Fruit fly (Drosophila melanogaster) whole organism, pupa: ENCODE measurements around the gene CG34303.

Source experiments
- CG10348 ChIP-seq: fragments of 200-800 bp; sonication (Bioruptor generic); IDR thresholded peaks from 2 replicates; pipeline ENCODE4 v1.3.6; 2022; ENCODE audit warnings: missing biosample characterization, missing genetic modification characterization
- CG12605 ChIP-seq: fragments of 200-800 bp; sonication (Bioruptor generic); IDR thresholded peaks from 2 replicates; pipeline ENCODE4 v1.3.6; 2022; ENCODE audit warnings: missing biosample characterization, missing genetic modification characterization
- CG13204 ChIP-seq: fragments of 200-800 bp; sonication (Bioruptor generic); optimal IDR thresholded peaks from 2 replicates; lab custom pipeline; 2018; ENCODE audit warnings: missing biosample characterization, mild to moderate bottlenecking, missing genetic modification characterization, moderate library complexity
- CG14655 ChIP-seq: fragments of 200-800 bp; sonication (Bioruptor generic); optimal IDR thresholded peaks from 3 replicates; lab custom pipeline; 2017; ENCODE audit warnings: mild to moderate bottlenecking, missing biosample characterization, missing genetic modification reagents, missing genetic modification characterization
- CG15710 ChIP-seq: fragments of 200-800 bp; sonication (Bioruptor generic); optimal IDR thresholded peaks from 2 replicates; lab custom pipeline; 2018; ENCODE audit warnings: missing biosample characterization, mild to moderate bottlenecking, missing genetic modification characterization, moderate library complexity
- CG17806 ChIP-seq: fragments of 200-800 bp; sonication (Bioruptor generic); optimal IDR thresholded peaks from 2 replicates; lab custom pipeline; 2018; ENCODE audit warnings: missing biosample characterization, mild to moderate bottlenecking, missing genetic modification characterization, moderate library complexity
- CG32121 ChIP-seq: fragments of 200-800 bp; sonication (Bioruptor generic); IDR thresholded peaks from 2 replicates; pipeline ENCODE4 v1.3.6; 2022; ENCODE audit warnings: missing biosample characterization, missing genetic modification characterization
- CG34367 ChIP-seq: fragments of 200-800 bp; sonication (Bioruptor generic); optimal IDR thresholded peaks from 2 replicates; lab custom pipeline; 2018; ENCODE audit warnings: missing biosample characterization, mild to moderate bottlenecking, missing genetic modification characterization
- CG4496 ChIP-seq: fragments of 200-800 bp; sonication (Bioruptor generic); IDR thresholded peaks from 3 replicates; pipeline ENCODE4 v1.3.6; 2022; ENCODE audit warnings: missing biosample characterization, missing genetic modification characterization
- CG8159 ChIP-seq: fragments of 200-800 bp; sonication (Bioruptor generic); optimal IDR thresholded peaks from 3 replicates; lab custom pipeline; 2018; ENCODE audit warnings: missing biosample characterization, mild to moderate bottlenecking, missing genetic modification characterization, moderate library complexity
- CG8301 ChIP-seq: fragments of 200-800 bp; sonication (Bioruptor generic); optimal IDR thresholded peaks from 2 replicates; lab custom pipeline; 2018; ENCODE audit warnings: missing biosample characterization, mild to moderate bottlenecking, missing genetic modification characterization
- CG9948 ChIP-seq: fragments of 200-800 bp; sonication (Bioruptor generic); optimal IDR thresholded peaks from 2 replicates; lab custom pipeline; 2018; ENCODE audit warnings: missing biosample characterization, mild to moderate bottlenecking, missing genetic modification characterization, moderate library complexity
- D1 ChIP-seq: fragments of 200-800 bp; sonication (Bioruptor generic); optimal IDR thresholded peaks from 2 replicates; lab custom pipeline; 2018; ENCODE audit warnings: missing biosample characterization, mild to moderate bottlenecking, missing genetic modification characterization, moderate library complexity
- EcR ChIP-seq: fragments of 200-800 bp; sonication (Bioruptor generic); optimal IDR thresholded peaks from 3 replicates; lab custom pipeline; 2019; ENCODE audit warnings: missing biosample characterization, missing genetic modification characterization, mild to moderate bottlenecking, moderate library complexity, missing genetic modification reagents
- Ets98B ChIP-seq: fragments of 200-800 bp; sonication (Bioruptor generic); IDR thresholded peaks from 2 replicates; pipeline ENCODE4 v1.3.6; 2022; ENCODE audit warnings: missing biosample characterization, missing genetic modification characterization
- Pif1A ChIP-seq: fragments of 200-800 bp; sonication (Bioruptor generic); optimal IDR thresholded peaks from 3 replicates; lab custom pipeline; 2016; ENCODE audit warnings: missing biosample characterization, missing genetic modification characterization
- Pif1B ChIP-seq: fragments of 200-800 bp; sonication (Bioruptor generic); optimal IDR thresholded peaks from 3 replicates; lab custom pipeline; 2016; ENCODE audit warnings: missing biosample characterization, missing genetic modification characterization
- Snoo ChIP-seq: fragments of 200-800 bp; sonication (Bioruptor generic); optimal IDR thresholded peaks from 3 replicates; lab custom pipeline; 2017; ENCODE audit warnings: missing biosample characterization, mild to moderate bottlenecking, missing genetic modification characterization, inconsistent platforms
- fd96Ca ChIP-seq: fragments of 200-800 bp; sonication (Bioruptor generic); IDR thresholded peaks from 3 replicates; pipeline ENCODE4 v1.3.6; 2022; ENCODE audit warnings: missing biosample characterization, missing genetic modification characterization
- gl ChIP-seq: fragments of 200-800 bp; sonication (Bioruptor generic); optimal IDR thresholded peaks from 2 replicates; lab custom pipeline; 2018; ENCODE audit warnings: missing biosample characterization, mild to moderate bottlenecking, missing genetic modification characterization
- rn ChIP-seq: fragments of 200-800 bp; sonication (Bioruptor generic); IDR thresholded peaks from 2 replicates; pipeline ENCODE4 v1.3.6; 2022; ENCODE audit warnings: missing biosample characterization, missing genetic modification characterization

CG34303 gene

DNA sequence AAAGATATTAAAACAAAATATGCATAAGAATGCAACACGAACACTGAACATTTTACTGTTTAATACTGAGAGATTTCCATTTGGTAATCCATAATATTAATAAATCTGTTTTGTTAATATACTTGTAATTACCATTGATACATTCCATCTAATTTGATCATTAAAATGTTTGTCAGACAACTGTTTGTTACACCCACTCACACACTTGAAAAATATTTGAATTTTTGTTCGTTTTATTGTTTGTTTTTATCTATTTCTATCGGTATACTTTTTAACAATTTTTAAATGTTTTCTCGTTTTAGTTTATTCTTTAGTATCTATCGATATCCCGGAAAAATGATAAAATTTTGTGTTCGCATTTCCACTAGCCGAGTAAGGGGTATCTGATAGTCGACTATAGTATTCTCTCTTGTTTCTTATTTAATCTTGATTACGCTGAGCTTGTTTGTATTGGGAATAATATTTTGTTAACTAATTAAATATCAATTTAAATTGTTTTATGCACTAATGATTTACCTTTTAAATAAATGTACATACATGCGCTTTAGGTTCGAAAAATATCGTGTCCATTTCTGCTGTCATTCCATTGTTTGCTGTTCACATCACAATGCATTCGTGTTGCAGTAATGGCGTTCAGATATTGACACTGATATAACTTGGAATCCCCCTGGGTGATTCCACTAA, at the start of gene CG34303:
Gene CG34303 (minus strand): TSS at position 51 of the 684 bp plus-strand sequence.
- TF ChIP-seq Snoo (tag; lab: Kevin White, UChicago) (no peak), Pif1A (GFP tag; lab: Kevin White, UChicago) (no peak), CG4496 (GFP tag; lab: Robert Waterston, UW) (no peak), Ets98B (GFP tag; lab: Robert Waterston, UW) (no peak), CG17806 (tag; lab: Kevin White, UChicago) (no peak), CG14655 (no peak), CG13204 (GFP tag; lab: Kevin White, UChicago) (no peak), CG8159 (tag; lab: Kevin White, UChicago) (no peak), Pif1B (no peak), CG10348 (GFP tag; lab: Robert Waterston, UW) (no peak), CG15710 (tag; lab: Kevin White, UChicago) (no peak), fd96Ca (GFP tag; lab: Robert Waterston, UW) (no peak), CG32121 (GFP tag; lab: Robert Waterston, UW) (no peak), D1 (tag; lab: Kevin White, UChicago) (no peak), CG34367 (no peak)

dm6 chr3R:10190084-10190782, 38.6 kb upstream of the CG34303 start, which contains the start of gene Syn:
Syn (plus strand) TSS chr3R:10190689.
- TF ChIP-seq Pif1A (GFP tag; lab: Kevin White, UChicago) (no peak), CG14655 (no peak), Pif1B (no peak), CG4496 (GFP tag; lab: Robert Waterston, UW) (no peak), CG34367 (no peak), CG15710 (tag; lab: Kevin White, UChicago) (no peak), Snoo (tag; lab: Kevin White, UChicago) (no peak), EcR (GFP tag; lab: Kevin White, UChicago) (no peak), D1 (tag; lab: Kevin White, UChicago) (no peak), fd96Ca (GFP tag; lab: Robert Waterston, UW) (no peak), CG8301 (tag; lab: Kevin White, UChicago) (no peak)

dm6 chr3R:10189520-10189919, 37.8 kb upstream of the CG34303 start, which contains the start of gene CG12814:
CG12814 (minus strand) TSS chr3R:10189603.
- TF ChIP-seq D1 (tag; lab: Kevin White, UChicago) (peak; percentile 71), CG8159 (tag; lab: Kevin White, UChicago) (peak; percentile 19), Ets98B (GFP tag; lab: Robert Waterston, UW) (peak; percentile 79), gl (peak; percentile 86), CG8301 (tag; lab: Kevin White, UChicago) (no peak), Pif1B (no peak), CG9948 (tag; lab: Kevin White, UChicago) (peak; percentile 33), Snoo (tag; lab: Kevin White, UChicago) (peak; percentile 48), Pif1A (GFP tag; lab: Kevin White, UChicago) (no peak), CG15710 (tag; lab: Kevin White, UChicago) (peak; percentile 41), fd96Ca (GFP tag; lab: Robert Waterston, UW) (no peak; the same call in 2 of the 3 replicates), CG12605 (peak; percentile 86), rn (GFP tag; lab: Robert Waterston, UW) (peak; percentile 11; the same call in 1 of the 2 replicates), EcR (GFP tag; lab: Kevin White, UChicago) (peak; percentile 47), CG10348 (GFP tag; lab: Robert Waterston, UW) (no peak), CG4496 (GFP tag; lab: Robert Waterston, UW) (peak; percentile 69; the same call in 2 of the 3 replicates), CG34367 (peak; percentile 51), CG17806 (tag; lab: Kevin White, UChicago) (peak; percentile 52), CG13204 (GFP tag; lab: Kevin White, UChicago) (peak; percentile 60), CG32121 (GFP tag; lab: Robert Waterston, UW) (peak; percentile 13; the same call in 1 of the 2 replicates), CG14655 (no peak)

DNA sequence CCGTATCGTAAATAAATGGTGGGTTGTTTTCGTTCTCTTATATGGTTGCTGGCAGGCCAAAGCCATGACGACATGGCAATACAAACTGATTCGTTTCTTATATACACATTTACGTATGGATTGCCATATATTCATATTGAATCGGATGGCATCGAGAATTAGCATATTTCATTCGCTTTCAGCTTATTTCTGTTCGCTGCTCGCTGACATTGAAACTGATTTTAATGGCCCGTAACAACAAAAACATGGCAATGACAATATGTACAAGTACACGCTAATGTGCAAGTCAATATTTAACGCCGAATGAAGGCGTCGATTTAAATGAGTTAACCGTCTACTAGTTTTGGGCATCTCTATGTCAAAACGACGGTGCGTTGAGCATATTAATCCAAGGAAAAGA, 34.3 kb upstream of the CG34303 start:
- no peak for TF ChIP-seq Pif1A (GFP tag; lab: Kevin White, UChicago)
- TF ChIP-seq CG8301 (tag; lab: Kevin White, UChicago): no peak
- TF ChIP-seq Pif1B: no peak
- TF ChIP-seq Snoo (tag; lab: Kevin White, UChicago): no peak
- TF ChIP-seq CG9948 (tag; lab: Kevin White, UChicago): no peak
- no peak for TF ChIP-seq EcR (GFP tag; lab: Kevin White, UChicago)
- TF ChIP-seq CG32121 (GFP tag; lab: Robert Waterston, UW): no peak
- no peak for TF ChIP-seq CG10348 (GFP tag; lab: Robert Waterston, UW)
- TF ChIP-seq CG8159 (tag; lab: Kevin White, UChicago): no peak
- TF ChIP-seq CG15710 (tag; lab: Kevin White, UChicago): no peak
- no peak for TF ChIP-seq D1 (tag; lab: Kevin White, UChicago)
- TF ChIP-seq CG17806 (tag; lab: Kevin White, UChicago): no peak
- TF ChIP-seq, all 21 proteins: peak for 0

DNA sequence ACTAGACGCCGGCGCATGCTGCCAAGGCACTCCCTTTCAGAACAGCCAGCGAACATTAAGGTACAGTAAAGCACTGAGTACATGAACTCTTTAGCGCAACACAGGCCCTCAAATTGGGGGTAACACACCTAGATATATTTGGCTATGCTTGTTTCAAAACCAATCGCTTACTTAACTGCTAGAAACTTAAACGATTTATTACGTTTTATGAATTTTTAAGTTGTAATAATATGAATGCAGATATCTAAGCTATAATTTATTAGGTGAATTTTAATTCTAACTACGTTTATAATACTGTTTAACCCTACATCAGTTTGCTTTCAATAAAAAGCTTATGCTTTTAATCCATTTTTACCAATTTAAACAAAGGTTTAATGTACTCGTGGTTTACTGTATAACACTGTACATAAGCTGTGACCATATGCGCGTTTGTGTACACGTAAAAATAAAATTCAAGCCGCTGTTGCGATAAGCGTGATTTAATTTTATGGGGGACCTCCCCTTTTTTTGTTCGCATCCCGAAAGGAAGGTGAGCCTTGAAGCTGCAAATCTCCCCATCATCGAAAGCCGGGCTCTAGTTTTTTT, 25.3 kb upstream of the CG34303 start:
- TF ChIP-seq CG9948 (tag; lab: Kevin White, UChicago): peak; percentile 46
- TF ChIP-seq EcR (GFP tag; lab: Kevin White, UChicago): no peak
- no peak for TF ChIP-seq CG10348 (GFP tag; lab: Robert Waterston, UW)
- TF ChIP-seq D1 (tag; lab: Kevin White, UChicago): no peak
- no peak for TF ChIP-seq CG4496 (GFP tag; lab: Robert Waterston, UW)
- TF ChIP-seq rn (GFP tag; lab: Robert Waterston, UW): no peak
- peak; percentile 44 for TF ChIP-seq CG34367
- no peak for TF ChIP-seq CG12605
- TF ChIP-seq CG32121 (GFP tag; lab: Robert Waterston, UW): no peak
- peak; percentile 79 for TF ChIP-seq CG8159 (tag; lab: Kevin White, UChicago)
- peak; percentile 28 for TF ChIP-seq Pif1B
- peak; percentile 8 for TF ChIP-seq CG8301 (tag; lab: Kevin White, UChicago)
- TF ChIP-seq Snoo (tag; lab: Kevin White, UChicago): no peak
- TF ChIP-seq CG14655: peak; percentile 53
- TF ChIP-seq CG13204 (GFP tag; lab: Kevin White, UChicago): peak; percentile 1
- TF ChIP-seq CG17806 (tag; lab: Kevin White, UChicago): peak; percentile 46
- TF ChIP-seq CG15710 (tag; lab: Kevin White, UChicago): peak; percentile 65
- TF ChIP-seq Ets98B (GFP tag; lab: Robert Waterston, UW): no peak
- TF ChIP-seq Pif1A (GFP tag; lab: Kevin White, UChicago): peak; percentile 32
- no peak for TF ChIP-seq fd96Ca (GFP tag; lab: Robert Waterston, UW)
- TF ChIP-seq gl: no peak
- TF ChIP-seq, all 21 proteins: peak for 10
